Worm (Caenorhabditis elegans): ENCODE measurements around the gene Y57G11C.23.
A peak's percentile ranks its signal among the peaks of the same experiment; 100 is the strongest.

Gene Y57G11C.23

DNA sequence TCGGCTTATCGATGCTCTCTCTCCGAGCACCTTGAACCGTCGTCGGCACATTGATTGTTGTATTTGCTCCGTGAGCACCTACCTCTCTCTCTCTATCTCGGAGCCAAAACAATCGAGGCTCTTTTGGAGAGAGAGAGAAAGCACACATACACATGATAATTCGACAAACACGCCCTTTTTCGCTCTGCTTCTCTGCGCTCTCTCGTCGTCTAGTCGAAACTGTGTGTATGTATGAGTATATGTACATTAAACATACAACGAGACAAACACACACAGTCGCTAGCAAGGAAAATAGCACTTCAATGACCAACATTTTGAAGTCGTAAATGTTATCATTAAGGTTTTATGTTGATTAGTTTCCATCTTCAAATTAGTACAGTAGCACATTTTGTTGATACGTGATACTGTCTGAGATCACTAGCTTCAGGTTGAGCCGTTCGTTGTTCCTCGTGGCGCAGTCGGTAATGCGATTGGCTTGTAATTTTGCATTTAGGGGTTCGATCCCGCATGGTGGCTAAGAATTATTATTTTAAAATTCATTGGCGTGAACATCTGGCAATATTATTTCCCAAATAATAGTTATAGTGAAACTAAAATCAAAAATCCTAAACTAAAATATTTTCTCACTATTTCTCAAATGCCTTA is 13.5 kb upstream of the Y57G11C.23 start (continued):
- TF ChIP-seq ets-4 (GFP tag; optimal IDR thresholded peaks at IDR 0.05), result no peak
- TF ChIP-seq fkh-3 (tag; optimal IDR thresholded peaks at IDR 0.05), result no peak
- peak; percentile 93 for TF ChIP-seq snpc-4 (GFP tag; optimal IDR thresholded peaks at IDR 0.05)
- TF ChIP-seq snpc-4 (tag; optimal IDR thresholded peaks at IDR 0.05), result peak; percentile 23 to 98 (median 96)
- no peak for TF ChIP-seq lsy-27 (tag; optimal IDR thresholded peaks at IDR 0.05; ENCODE audit: borderline replicate concordance, insufficient read depth)
- TF ChIP-seq pbrm-1 (GFP tag; IDR thresholded peaks at IDR 0.05), result 0 out of 2 replicates have a peak, but pooled peaks have one; percentile 23
- TF ChIP-seq mxl-1 (tag; optimal IDR thresholded peaks at IDR 0.05), result peak; percentile 1
- no peak for TF ChIP-seq nfya-2 (GFP tag; IDR thresholded peaks at IDR 0.05)
- TF ChIP-seq snpc-3.4 (tag; optimal IDR thresholded peaks at IDR 0.05), result peak; percentile 15
- TF ChIP-seq F22D6.2 (tag; optimal IDR thresholded peaks at IDR 0.05), result no peak
- TF ChIP-seq somi-1 (GFP tag; optimal IDR thresholded peaks at IDR 0.05), result no peak
- TF ChIP-seq pha-4 (tag; optimal IDR thresholded peaks at IDR 0.05), result no peak
- peak; percentile 76 for TF ChIP-seq B0261.1 (tag; optimal IDR thresholded peaks at IDR 0.05)
- TF ChIP-seq Y53G8AR.9 (GFP tag; conservative IDR thresholded peaks at IDR 0.05), result no peak
- no peak for TF ChIP-seq T26A5.8 (tag; optimal IDR thresholded peaks at IDR 0.05)
- TF ChIP-seq let-526 (GFP tag; IDR thresholded peaks at IDR 0.05), result no peak
- TF ChIP-seq dpff-1 (tag; optimal IDR thresholded peaks at IDR 0.05), result no peak
- no peak for TF ChIP-seq hrde-1 (tag; optimal IDR thresholded peaks at IDR 0.05; ENCODE audit: borderline replicate concordance)
- no peak; the same call in 1 of the 2 replicates for TF ChIP-seq dox-1 (GFP tag; IDR thresholded peaks at IDR 0.05)
- TF ChIP-seq mes-4 (tag; optimal IDR thresholded peaks at IDR 0.05), result no peak
- no peak for TF ChIP-seq Y95B8A.8 (GFP tag; IDR thresholded peaks at IDR 0.05)
- no peak for TF ChIP-seq nhr-120 (GFP tag; IDR thresholded peaks at IDR 0.05)
- TF ChIP-seq attf-3 (GFP tag; conservative IDR thresholded peaks at IDR 0.05), result no peak
- TF ChIP-seq attf-5 (GFP tag; optimal IDR thresholded peaks at IDR 0.05), result peak; percentile 23
- TF ChIP-seq dpl-1 (GFP tag; optimal IDR thresholded peaks at IDR 0.05), result no peak
- TF ChIP-seq ceh-79 (tag; optimal IDR thresholded peaks at IDR 0.05), result no peak
- TF ChIP-seq die-1 (tag; optimal IDR thresholded peaks at IDR 0.05), result peak; percentile 47
- no peak for TF ChIP-seq cebp-1 (GFP tag; IDR thresholded peaks at IDR 0.05)
- peak; percentile 54 for TF ChIP-seq cebp-1 (tag; optimal IDR thresholded peaks at IDR 0.05)
- no peak for TF ChIP-seq hsf-1 (GFP tag; IDR thresholded peaks at IDR 0.05)
- peak; percentile 98 for TF ChIP-seq attf-6 (GFP tag; IDR thresholded peaks at IDR 0.05)
- TF ChIP-seq Y56A3A.18 (GFP tag; IDR thresholded peaks at IDR 0.05), result no peak
- TF ChIP-seq nfyb-1 (GFP tag; IDR thresholded peaks at IDR 0.05), result 0 out of 2 replicates have a peak, but pooled peaks have one; percentile 44
- TF ChIP-seq C17E4.6 (GFP tag; IDR thresholded peaks at IDR 0.05), result no peak
- no peak for TF ChIP-seq tbx-9 (tag; optimal IDR thresholded peaks at IDR 0.05; ENCODE audit: borderline replicate concordance)
- TF ChIP-seq K11D2.4 (GFP tag; IDR thresholded peaks at IDR 0.05), result no peak
- TF ChIP-seq egl-44 (GFP tag; IDR thresholded peaks at IDR 0.05), result no peak
- TF ChIP-seq snpc-1.1 (tag; optimal IDR thresholded peaks at IDR 0.05; ENCODE audit: insufficient read depth), result peak; percentile 20
- no peak for TF ChIP-seq zim-3 (tag; optimal IDR thresholded peaks at IDR 0.05)
- TF ChIP-seq zfh-2 (GFP tag; conservative IDR thresholded peaks at IDR 0.05), result no peak
- no peak for TF ChIP-seq ceh-91 (GFP tag; IDR thresholded peaks at IDR 0.05)
- no peak for TF ChIP-seq K12H6.12 (tag; optimal IDR thresholded peaks at IDR 0.05)
- no peak for TF ChIP-seq bed-2 (GFP tag; IDR thresholded peaks at IDR 0.05)
- TF ChIP-seq C06A6.2 (GFP tag; conservative IDR thresholded peaks at IDR 0.05), result no peak
- TF ChIP-seq sdz-38 (tag; optimal IDR thresholded peaks at IDR 0.05), result no peak
- no peak for TF ChIP-seq ekl-4 (GFP tag; IDR thresholded peaks at IDR 0.05)
- TF ChIP-seq cebp-2 (GFP tag; IDR thresholded peaks at IDR 0.05), result no peak
- peak; percentile 7 for TF ChIP-seq F49E8.2 (tag; optimal IDR thresholded peaks at IDR 0.05; ENCODE audit: insufficient read depth)
